Worm (Caenorhabditis elegans) whole organism, L4/young adult: ENCODE data around the gene tag-297.

ENCODE experiments used
- W03F9.2 ChIP-seq: fragments of 150-350 bp; optimal IDR thresholded peaks from 2 replicates; lab custom pipeline; 2014; ENCODE audit warnings: missing biosample characterization, missing genetic modification characterization
- dao-5 ChIP-seq: sonication (generic microtip); optimal IDR thresholded peaks from 2 replicates; lab custom pipeline; 2016; ENCODE audit warnings: missing genotype, missing genetic modification characterization, moderate library complexity, missing compliant biosample characterization
- him-1 ChIP-seq: sonication (generic microtip); optimal IDR thresholded peaks from 2 replicates; lab custom pipeline; 2016; ENCODE audit warnings: missing genotype, missing genetic modification reagents, missing genetic modification characterization, missing compliant biosample characterization

DNA sequence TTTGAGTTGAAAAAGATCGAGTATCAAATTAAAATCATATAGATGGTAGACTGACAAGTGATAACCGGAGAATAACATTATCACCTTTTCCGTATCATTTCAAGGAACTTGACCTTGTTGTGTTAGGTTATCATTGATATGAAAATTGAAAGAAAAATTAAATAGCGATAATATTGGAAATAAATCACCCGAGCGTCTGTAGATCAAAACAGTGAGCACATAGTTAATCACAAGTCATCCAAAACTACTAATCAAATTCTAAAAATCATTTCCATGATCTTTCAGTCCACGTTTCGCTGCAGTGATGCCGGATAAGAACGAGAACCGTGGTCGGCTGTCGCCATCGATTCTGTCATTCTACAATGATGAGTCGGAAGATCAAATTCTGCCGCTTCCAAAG is 7.6 kb upstream of the tag-297 start:
- no peak for TF ChIP-seq W03F9.2 (tag; lab: Kevin White, UChicago)
- TF ChIP-seq dao-5, result no peak
- no peak for TF ChIP-seq him-1
